Comparison of ENCODE assay signal across 1 worm cellular context in the genomic region with DNA sequence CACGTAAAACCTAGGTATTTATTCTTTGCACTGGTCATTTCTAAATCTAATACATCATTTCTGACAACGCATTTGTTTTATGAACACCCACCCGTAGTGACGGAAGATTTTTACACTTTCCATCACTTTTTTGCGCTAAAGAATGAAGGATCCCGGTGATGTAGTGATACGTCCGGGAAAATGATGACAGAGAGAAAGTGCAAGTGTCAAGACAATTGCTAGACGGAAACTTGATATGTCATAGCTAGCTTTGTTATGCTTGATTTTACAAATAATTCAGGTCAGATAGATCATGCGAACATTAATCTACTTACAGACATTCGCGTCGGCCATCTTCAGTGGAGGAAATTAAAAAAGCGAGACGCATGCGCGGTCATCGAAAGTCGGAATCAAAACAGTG.
TF ChIP-seq lines count a peak whose summit lies in the region.

No protein-coding gene starts in this region.

TF ChIP-seq in whole organism, L4 larva, 104 proteins besides CTCF, POLR2A, EP300 and RAD21 (continued from another document):
- TF ChIP-seq unc-62 (GFP tag; optimal IDR thresholded peaks at IDR 0.05 in 1 of 2; lab: Kevin White, UChicago) (peak in 1 of 2 experiments; percentile 72), unc-62 (tag; optimal IDR thresholded peaks at IDR 0.05; lab: Kevin White, UChicago) (no peak), hif-1 (tag; optimal IDR thresholded peaks at IDR 0.05; lab: Kevin White, UChicago) (no peak), mxl-2 (GFP tag; conservative IDR thresholded peaks at IDR 0.05; lab: Robert Waterston, UW) (no peak), madf-5 (GFP tag; IDR thresholded peaks at IDR 0.05; lab: Robert Waterston, UW) (no peak), dve-1 (tag; optimal IDR thresholded peaks at IDR 0.05; lab: Kevin White, UChicago; ENCODE audit: insufficient read depth) (no peak), vab-7 (GFP tag; IDR thresholded peaks at IDR 0.05; lab: Robert Waterston, UW) (no peak), F37D6.2 (tag; optimal IDR thresholded peaks at IDR 0.05; lab: Kevin White, UChicago) (no peak)
